Worm (Caenorhabditis elegans) whole organism, L3 larva: ENCODE results near the gene T11G6.4.

Experiments used
- R02D3.7 ChIP-seq: fragments of 150-350 bp; optimal IDR thresholded peaks from 2 replicates; lab custom pipeline; 2014; ENCODE audit warnings: missing biosample characterization, missing genetic modification characterization
- ZK546.5 ChIP-seq: sonication (generic microtip); optimal IDR thresholded peaks from 2 replicates; lab custom pipeline; 2017; ENCODE audit warnings: missing biosample characterization, missing genetic modification characterization
- ama-1 ChIP-seq: fragments of 150-350 bp; optimal IDR thresholded peaks from 2 replicates; lab custom pipeline; 2018
- ceh-28 ChIP-seq: fragments of 150-350 bp; optimal IDR thresholded peaks from 2 replicates; lab custom pipeline; 2014; ENCODE audit warnings: missing biosample characterization, missing genetic modification reagents, missing genetic modification characterization
- ceh-82 ChIP-seq: fragments of 150-350 bp; optimal IDR thresholded peaks from 2 replicates; lab custom pipeline; 2014; ENCODE audit warnings: missing biosample characterization, missing genetic modification characterization
- ceh-9 ChIP-seq: sonication (generic microtip); optimal IDR thresholded peaks from 2 replicates; lab custom pipeline; 2018; ENCODE audit warnings: missing biosample characterization, missing genetic modification characterization
- daf-12 ChIP-seq: fragments of 150-350 bp; optimal IDR thresholded peaks from 2 replicates; lab custom pipeline; 2014; ENCODE audit warnings: missing biosample characterization, missing genetic modification reagents, missing genetic modification characterization
- egl-27 ChIP-seq: sonication (generic microtip); optimal IDR thresholded peaks from 4 replicates; lab custom pipeline; 2017; ENCODE audit warnings: missing biosample characterization, missing genetic modification reagents, missing genetic modification characterization
- elt-2 ChIP-seq: sonication (generic microtip); optimal IDR thresholded peaks from 2 replicates; lab custom pipeline; 2016; ENCODE audit warnings: missing genetic modification reagents, mild to moderate bottlenecking, missing genetic modification characterization, missing compliant biosample characterization
- elt-3 ChIP-seq, 3 experiments: fragments of 150-350 bp in 1 of 3; sonication (generic microtip) in 2 of 3; optimal IDR thresholded peaks; 2 replicates in 2 of 3; 4 replicates in 1 of 3; lab custom pipeline; 2014 to 2017; ENCODE audit warnings: missing biosample characterization in 3 of 3, missing genetic modification characterization in 3 of 3
- eor-1 ChIP-seq, 2 experiments: fragments of 150-350 bp; optimal IDR thresholded peaks; 2 replicates each; lab custom pipeline; 2014 to 2018; ENCODE audit warnings: missing biosample characterization in 2 of 2, missing genetic modification characterization in 2 of 2
- fos-1 ChIP-seq: fragments of 150-350 bp; optimal IDR thresholded peaks from 2 replicates; lab custom pipeline; 2014; ENCODE audit warnings: missing biosample characterization, missing genetic modification characterization
- hmg-11 ChIP-seq: sonication (generic microtip); optimal IDR thresholded peaks from 2 replicates; lab custom pipeline; 2016; ENCODE audit warnings: missing genetic modification characterization, missing compliant biosample characterization
- jun-1 ChIP-seq: fragments of 150-350 bp; optimal IDR thresholded peaks from 2 replicates; lab custom pipeline; 2014; ENCODE audit warnings: missing biosample characterization, missing genetic modification reagents, missing genetic modification characterization
- lin-39 ChIP-seq: fragments of 150-350 bp; optimal IDR thresholded peaks from 2 replicates; lab custom pipeline; 2018; ENCODE audit warnings: missing biosample characterization, missing genetic modification reagents, missing genetic modification characterization
- mml-1 ChIP-seq: fragments of 150-350 bp; sonication (generic microtip); optimal IDR thresholded peaks from 3 replicates; lab custom pipeline; 2014; ENCODE audit warnings: missing biosample characterization, missing genetic modification characterization
- nfya-1 ChIP-seq: sonication (generic microtip); optimal IDR thresholded peaks from 2 replicates; lab custom pipeline; 2017; ENCODE audit warnings: missing genetic modification characterization, mild to moderate bottlenecking, missing compliant biosample characterization, antibody characterized with exemption, moderate library complexity; ENCODE audit not compliant: insufficient read depth
- nhr-11 ChIP-seq: fragments of 150-350 bp; optimal IDR thresholded peaks from 2 replicates; lab custom pipeline; 2014; ENCODE audit warnings: missing biosample characterization, missing genetic modification characterization
- nhr-12 ChIP-seq: fragments of 150-350 bp; optimal IDR thresholded peaks from 2 replicates; lab custom pipeline; 2014; ENCODE audit warnings: missing biosample characterization, missing genetic modification characterization
- nhr-23 ChIP-seq: fragments of 150-350 bp; optimal IDR thresholded peaks from 2 replicates; lab custom pipeline; 2014; ENCODE audit warnings: missing biosample characterization, missing genetic modification reagents, missing genetic modification characterization
- nhr-237 ChIP-seq: fragments of 150-350 bp; optimal IDR thresholded peaks from 2 replicates; lab custom pipeline; 2014; ENCODE audit warnings: missing biosample characterization, missing genetic modification characterization
- nhr-25 ChIP-seq: sonication (generic microtip); optimal IDR thresholded peaks from 2 replicates; lab custom pipeline; 2017; ENCODE audit warnings: missing biosample characterization, missing genetic modification characterization
- nhr-28 ChIP-seq: fragments of 150-350 bp; optimal IDR thresholded peaks from 2 replicates; lab custom pipeline; 2014; ENCODE audit warnings: missing biosample characterization, missing genetic modification characterization
- pha-4 ChIP-seq: fragments of 150-350 bp; optimal IDR thresholded peaks from 2 replicates; lab custom pipeline; 2014; ENCODE audit warnings: missing biosample characterization, missing genetic modification reagents, missing genetic modification characterization
- skn-1 ChIP-seq: fragments of 150-350 bp; optimal IDR thresholded peaks from 2 replicates; lab custom pipeline; 2014; ENCODE audit warnings: missing biosample characterization, missing genetic modification characterization
- tbx-2 ChIP-seq: sonication (generic microtip); optimal IDR thresholded peaks from 2 replicates; lab custom pipeline; 2016; ENCODE audit warnings: mild to moderate bottlenecking, missing genetic modification characterization, missing compliant biosample characterization
- unc-62 ChIP-seq: fragments of 150-350 bp; sonication (generic microtip); optimal IDR thresholded peaks from 4 replicates; lab custom pipeline; 2014; ENCODE audit warnings: missing biosample characterization, missing genetic modification reagents, missing genetic modification characterization
- ztf-11 ChIP-seq: fragments of 150-350 bp; optimal IDR thresholded peaks from 2 replicates; lab custom pipeline; 2014; ENCODE audit warnings: missing biosample characterization, missing genetic modification characterization
- ztf-4 ChIP-seq: fragments of 150-350 bp; optimal IDR thresholded peaks from 2 replicates; lab custom pipeline; 2014; ENCODE audit warnings: missing biosample characterization, missing genetic modification characterization

The T11G6.4 gene

DNA sequence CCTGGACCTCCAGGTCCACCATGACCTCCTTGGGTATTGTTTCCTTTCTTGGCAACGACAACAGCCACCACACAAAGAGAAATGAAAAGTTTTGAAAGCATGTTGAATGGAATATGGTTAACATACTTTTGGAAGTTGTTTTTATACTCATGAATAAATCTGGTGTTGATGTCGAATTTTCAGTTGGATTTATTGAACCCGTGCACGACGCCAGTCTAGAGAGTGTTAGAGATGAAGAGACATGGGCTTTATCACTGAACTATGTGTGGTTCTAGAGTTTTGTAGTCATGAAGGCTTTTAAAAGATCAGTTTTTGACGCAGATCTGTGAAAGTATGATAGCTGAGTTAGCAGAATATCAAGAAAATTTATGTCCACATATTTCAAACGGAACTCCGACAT, 42.5 kb upstream of the T11G6.4 start, which contains the start of gene srlf-14:
srlf-14 (minus strand) TSS at position 101 of the 400 bp plus-strand sequence.
- no peak for TF ChIP-seq lin-39 (tag; lab: Kevin White, UChicago)
- TF ChIP-seq ztf-11 (tag; lab: Kevin White, UChicago), result no peak

DNA sequence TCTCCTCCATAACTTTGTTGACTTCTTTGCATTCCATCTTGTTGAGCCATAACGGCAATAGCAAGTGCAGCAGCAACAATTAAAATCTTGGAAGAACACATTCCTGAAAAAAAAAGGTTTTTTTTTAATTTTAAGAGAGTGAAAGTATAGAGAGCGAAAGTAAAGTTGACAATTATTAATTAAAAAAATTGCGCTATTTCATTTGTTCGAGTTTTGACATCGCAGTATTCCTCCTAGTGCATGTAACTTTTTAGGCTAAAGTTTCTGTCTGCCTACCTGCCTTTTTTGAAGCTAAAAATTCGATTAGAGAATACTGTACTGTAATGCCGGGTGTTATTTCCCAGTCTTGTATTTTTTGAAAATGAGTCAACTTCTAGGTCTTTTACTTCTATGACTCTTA, 40.3 kb upstream of the T11G6.4 start, which contains the start of gene srlf-12:
srlf-12 (minus strand) TSS at position 101 of the 400 bp plus-strand sequence.
- TF ChIP-seq ztf-11 (tag; lab: Kevin White, UChicago), result no peak
- no peak for TF ChIP-seq ztf-4 (tag; lab: Kevin White, UChicago)
- TF ChIP-seq unc-62 (GFP tag; lab: Kevin White, UChicago), result no peak
- TF ChIP-seq nhr-23, result no peak
- no peak for TF ChIP-seq eor-1 (tag; optimal IDR thresholded peaks at IDR 0.05; lab: Kevin White, UChicago)
- no peak for TF ChIP-seq ama-1 (lab: Kevin White, UChicago)
- no peak for TF ChIP-seq daf-12 (tag; lab: Kevin White, UChicago)
- TF ChIP-seq ceh-82, result no peak
- TF ChIP-seq ceh-9 (tag; lab: Kevin White, UChicago), result no peak
- no peak for TF ChIP-seq nhr-28 (tag; lab: Kevin White, UChicago)
- no peak for TF ChIP-seq skn-1
- TF ChIP-seq tbx-2 (tag; lab: Kevin White, UChicago), result no peak
- TF ChIP-seq nhr-12 (tag; lab: Kevin White, UChicago), result no peak
- no peak for TF ChIP-seq egl-27 (tag; lab: Kevin White, UChicago)
- no peak for TF ChIP-seq nhr-237 (tag; lab: Kevin White, UChicago)

DNA sequence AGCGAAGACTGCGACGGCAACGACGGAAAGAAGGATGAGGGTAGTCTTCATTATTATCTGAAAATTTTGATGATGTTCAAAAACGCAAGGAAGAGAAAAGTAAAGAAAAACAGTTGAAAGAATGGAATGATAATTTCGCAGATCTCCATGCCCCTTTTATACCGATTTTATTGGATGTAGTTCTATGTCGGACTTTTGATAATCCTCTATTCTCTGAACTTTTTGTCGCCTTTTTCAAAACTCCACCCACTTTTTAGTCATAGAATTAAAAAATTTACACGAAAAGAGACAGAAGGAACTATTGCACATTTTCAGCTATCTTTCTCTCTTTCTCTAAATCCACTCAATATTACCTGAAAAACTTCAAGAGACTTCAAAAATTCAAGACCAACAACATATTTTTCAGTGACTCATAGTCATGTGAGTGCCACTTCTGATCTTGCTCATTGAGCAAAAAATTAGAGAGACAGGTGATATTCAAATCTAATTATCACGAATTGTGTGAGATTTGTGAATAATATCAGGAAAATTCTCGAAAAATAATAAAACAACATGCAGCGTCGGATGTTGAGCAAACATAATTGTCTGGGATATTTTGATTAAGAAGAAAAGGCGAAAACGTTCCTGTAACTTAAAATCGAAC, 38.2 kb upstream of the T11G6.4 start, which contains the start of gene F13E9.15:
F13E9.15 (minus strand) TSS at position 51 of the 643 bp plus-strand sequence.
- TF ChIP-seq nhr-11 (no peak), mml-1 (no peak), pha-4 (tag; lab: Kevin White, UChicago) (no peak), hmg-11 (no peak), fos-1 (tag; lab: Kevin White, UChicago) (no peak), jun-1 (no peak), nfya-1 (tag; lab: Kevin White, UChicago) (no peak)
- TF ChIP-seq, all 47 proteins: peak for 0

DNA sequence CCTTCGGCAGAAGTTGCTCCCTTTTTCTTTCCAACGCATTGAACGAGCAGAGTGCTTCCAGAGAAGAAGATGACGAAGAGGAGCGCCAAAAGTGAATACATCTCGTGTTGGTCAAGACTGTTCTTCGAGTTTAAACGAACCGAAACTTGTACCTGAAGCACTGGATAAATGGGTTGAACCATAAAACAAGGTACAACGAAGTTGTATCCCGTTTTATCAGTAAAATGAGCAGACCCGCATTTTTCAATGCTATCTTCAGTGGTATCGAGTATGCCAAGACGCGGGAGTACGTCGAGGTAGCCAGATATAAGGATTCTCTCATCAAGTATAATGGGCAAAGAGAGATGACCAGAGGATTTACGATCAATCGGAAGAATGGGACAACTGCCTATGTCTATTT, 35.6 kb upstream of the T11G6.4 start, which contains the start of gene F13E9.16:
F13E9.16 (minus strand) TSS at position 101 of the 400 bp plus-strand sequence.
- TF ChIP-seq R02D3.7 (tag; lab: Kevin White, UChicago) (no peak), ceh-9 (tag; lab: Kevin White, UChicago) (no peak), skn-1 (no peak), ZK546.5 (no peak), elt-3 (tag; optimal IDR thresholded peaks at IDR 0.05; lab: Kevin White, UChicago) (no peak), hmg-11 (no peak), nhr-23 (no peak), nhr-25 (tag; lab: Kevin White, UChicago) (no peak)

DNA sequence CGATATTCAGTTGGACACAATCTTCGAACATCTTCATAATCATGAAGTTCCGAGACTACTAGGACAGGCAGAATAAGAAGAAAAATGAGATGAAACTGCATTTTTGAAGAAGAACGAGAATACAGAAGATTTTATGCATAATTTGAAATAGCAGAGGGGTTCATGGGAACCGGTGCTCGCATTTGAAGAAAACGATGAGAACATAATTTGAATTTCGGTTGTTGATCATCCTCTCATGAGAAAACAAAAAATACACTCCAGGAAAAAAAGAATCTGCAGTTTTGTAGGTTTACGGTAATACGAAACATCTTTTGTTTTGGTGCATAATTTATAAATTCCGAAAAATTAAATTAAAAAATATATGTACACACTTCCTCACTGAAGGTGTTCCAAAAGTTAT, 34.2 kb upstream of the T11G6.4 start, which contains the start of gene srlf-11:
srlf-11 (minus strand) TSS at position 101 of the 400 bp plus-strand sequence.
- TF ChIP-seq daf-12 (tag; lab: Kevin White, UChicago) (no peak), elt-3 (tag; optimal IDR thresholded peaks at IDR 0.05; lab: Kevin White, UChicago) (no peak), R02D3.7 (tag; lab: Kevin White, UChicago) (no peak), ztf-4 (tag; lab: Kevin White, UChicago) (no peak), mml-1 (no peak)

DNA sequence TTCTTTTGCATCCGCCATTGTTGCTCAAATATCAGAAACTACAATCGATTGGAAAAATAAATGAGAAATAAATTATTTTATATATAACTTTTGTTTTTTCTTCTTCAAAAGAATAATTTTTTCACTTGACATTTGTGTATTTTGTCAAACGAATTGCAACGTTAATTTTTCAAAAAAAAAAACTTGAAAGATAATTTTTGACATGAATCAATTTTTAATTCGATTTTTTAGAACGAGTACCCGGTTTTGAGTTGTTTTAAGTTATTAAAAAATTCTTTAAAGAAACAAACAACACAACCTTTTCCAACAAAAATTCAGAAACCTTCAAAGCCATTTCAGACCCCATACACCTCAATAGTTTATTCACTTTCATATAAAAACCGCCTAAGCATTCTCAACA, 32.5 kb upstream of the T11G6.4 start, which contains the start of gene F13E9.5:
F13E9.5 (minus strand) TSS at position 101 of the 400 bp plus-strand sequence.
- TF ChIP-seq unc-62 (GFP tag; lab: Kevin White, UChicago), result no peak
- TF ChIP-seq nfya-1 (tag; lab: Kevin White, UChicago), result no peak
- TF ChIP-seq, all 47 proteins: peak for 0

DNA sequence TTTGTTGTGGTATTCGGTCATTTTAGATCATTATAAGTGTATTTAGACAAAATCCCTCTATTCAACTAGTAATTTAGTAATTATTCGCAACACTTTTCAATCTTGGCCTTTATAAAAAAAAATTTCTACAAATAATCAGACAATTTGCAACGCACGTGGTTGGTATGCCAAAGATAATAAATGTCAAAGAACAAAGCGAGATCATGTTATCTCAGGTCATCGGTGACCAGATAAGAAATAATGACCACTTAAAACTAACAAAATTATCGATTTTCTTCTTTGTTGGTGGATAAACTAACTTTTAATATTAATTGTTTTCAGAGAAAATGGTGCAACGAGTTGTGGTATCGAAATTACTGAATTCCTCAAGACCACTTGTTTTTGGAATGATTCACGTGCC, 29.5 kb upstream of the T11G6.4 start, which contains the start of gene F13E9.13:
F13E9.13 (plus strand) TSS at position 317 of the 400 bp plus-strand sequence.
- TF ChIP-seq fos-1 (tag; lab: Kevin White, UChicago) (no peak), ceh-28 (peak; percentile 18), elt-2 (tag; lab: Kevin White, UChicago) (peak; percentile 67)
